Fruit fly (Drosophila melanogaster) whole organism, embryonic: Measurements from ENCODE around the gene Tti1.

Source experiments
- B-H2 ChIP-seq: fragments of 200-800 bp; sonication (Bioruptor generic); optimal IDR thresholded peaks from 2 replicates; lab custom pipeline; 2018; ENCODE audit warnings: missing biosample characterization, mild to moderate bottlenecking, missing genetic modification characterization
- BtbVII ChIP-seq: fragments of 200-800 bp; sonication (Bioruptor generic); optimal IDR thresholded peaks from 3 replicates; lab custom pipeline; 2017; ENCODE audit warnings: missing biosample characterization, mild to moderate bottlenecking, missing genetic modification characterization
- CG10543 ChIP-seq: fragments of 200-800 bp; sonication (Bioruptor generic); optimal IDR thresholded peaks from 3 replicates; lab custom pipeline; 2017; ENCODE audit warnings: missing biosample characterization, mild to moderate bottlenecking, missing genetic modification characterization, moderate library complexity
- CG11085 ChIP-seq: fragments of 200-800 bp; sonication (Bioruptor generic); IDR thresholded peaks from 2 replicates; pipeline ENCODE4 v1.3.6; 2022; ENCODE audit warnings: missing biosample characterization, missing genetic modification characterization
- CG11560 ChIP-seq: fragments of 200-800 bp; sonication (Bioruptor generic); IDR thresholded peaks from 3 replicates; pipeline ENCODE4 v1.3.6; 2022; ENCODE audit warnings: missing biosample characterization, missing genetic modification characterization
- CG14050 ChIP-seq: fragments of 200-800 bp; sonication (Bioruptor generic); IDR thresholded peaks from 3 replicates; pipeline ENCODE4 v1.3.6; 2022; ENCODE audit warnings: missing biosample characterization, missing genetic modification characterization
- CG14965 ChIP-seq: fragments of 200-800 bp; sonication (Bioruptor generic); optimal IDR thresholded peaks from 2 replicates; lab custom pipeline; 2016; ENCODE audit warnings: missing biosample characterization, missing genetic modification characterization, borderline replicate concordance
- CG15479 ChIP-seq: fragments of 200-800 bp; sonication (Bioruptor generic); optimal IDR thresholded peaks from 3 replicates; lab custom pipeline; 2019; ENCODE audit warnings: missing biosample characterization, mild to moderate bottlenecking, missing genetic modification characterization, moderate library complexity
- CG17612 ChIP-seq: fragments of 200-800 bp; sonication (Bioruptor generic); IDR thresholded peaks from 2 replicates; pipeline ENCODE4 v1.3.6; 2022; ENCODE audit warnings: missing biosample characterization, missing genetic modification characterization
- CG17829 ChIP-seq: fragments of 200-800 bp; optimal IDR thresholded peaks from 2 replicates; lab custom pipeline; 2019; ENCODE audit warnings: missing biosample characterization, mild to moderate bottlenecking, missing genetic modification characterization, moderate library complexity
- CG2889 ChIP-seq: fragments of 200-800 bp; sonication (Bioruptor generic); IDR thresholded peaks from 3 replicates; pipeline ENCODE4 v1.3.6; 2022; ENCODE audit warnings: missing biosample characterization, missing genetic modification characterization
- CG31224 ChIP-seq: fragments of 200-800 bp; sonication (Bioruptor generic); IDR thresholded peaks from 2 replicates; pipeline ENCODE4 v1.3.6; 2022; ENCODE audit warnings: missing biosample characterization, missing genetic modification characterization
- CG33213 ChIP-seq: fragments of 200-800 bp; sonication (Bioruptor generic); optimal IDR thresholded peaks from 3 replicates; lab custom pipeline; 2016; ENCODE audit warnings: missing biosample characterization, missing genetic modification characterization
- CG4404 ChIP-seq: fragments of 200-800 bp; sonication (Bioruptor generic); IDR thresholded peaks from 2 replicates; pipeline ENCODE4 v1.3.6; 2022; ENCODE audit warnings: missing biosample characterization, missing genetic modification characterization
- CG5245 ChIP-seq: fragments of 200-800 bp; sonication (Bioruptor generic); optimal IDR thresholded peaks from 3 replicates; lab custom pipeline; 2016; ENCODE audit warnings: missing biosample characterization, missing genetic modification characterization
- CG6272 ChIP-seq: fragments of 200-800 bp; sonication (Bioruptor generic); IDR thresholded peaks from 2 replicates; pipeline ENCODE4 v1.3.6; 2022; ENCODE audit warnings: missing biosample characterization, missing genetic modification characterization
- CG6683 ChIP-seq: fragments of 200-800 bp; sonication (Bioruptor generic); optimal IDR thresholded peaks from 2 replicates; lab custom pipeline; 2017; ENCODE audit warnings: missing biosample characterization, mild to moderate bottlenecking, missing genetic modification characterization, missing genetic modification reagents
- CG6813 ChIP-seq: fragments of 200-800 bp; sonication (Bioruptor generic); optimal IDR thresholded peaks from 2 replicates; lab custom pipeline; 2017; ENCODE audit warnings: missing biosample characterization, missing genetic modification characterization, mild to moderate bottlenecking, moderate library complexity, missing genetic modification reagents
- CG8478 ChIP-seq: fragments of >200 bp; optimal IDR thresholded peaks from 2 replicates; lab custom pipeline; 2018
- CG8944 ChIP-seq: fragments of 200-800 bp; sonication (Bioruptor generic); optimal IDR thresholded peaks from 3 replicates; lab custom pipeline; 2016; ENCODE audit warnings: missing biosample characterization, missing genetic modification characterization
- CG9876 ChIP-seq: fragments of 200-800 bp; sonication (Bioruptor generic); optimal IDR thresholded peaks from 2 replicates; lab custom pipeline; 2016; ENCODE audit warnings: missing biosample characterization, missing genetic modification characterization
- Chrac-16 ChIP-seq: fragments of 200-800 bp; sonication (Bioruptor generic); optimal IDR thresholded peaks from 3 replicates; lab custom pipeline; 2016; ENCODE audit warnings: missing biosample characterization, missing genetic modification characterization
- Dp ChIP-seq: fragments of 200-800 bp; sonication (Bioruptor generic); optimal IDR thresholded peaks from 2 replicates; lab custom pipeline; 2018; ENCODE audit warnings: missing biosample characterization, mild to moderate bottlenecking, missing genetic modification characterization, moderate library complexity
- Fer2 ChIP-seq: fragments of 200-800 bp; sonication (Bioruptor generic); optimal IDR thresholded peaks from 2 replicates; lab custom pipeline; 2018; ENCODE audit warnings: missing biosample characterization, mild to moderate bottlenecking, missing genetic modification characterization, moderate library complexity
- H15 ChIP-seq: fragments of 200-800 bp; sonication (Bioruptor generic); IDR thresholded peaks from 3 replicates; pipeline ENCODE4 v1.3.6; 2022; ENCODE audit warnings: missing biosample characterization, missing genetic modification characterization
- HmgD ChIP-seq: fragments of 200-800 bp; sonication (Bioruptor generic); optimal IDR thresholded peaks from 3 replicates; lab custom pipeline; 2016; ENCODE audit warnings: missing biosample characterization, missing genetic modification characterization
- Hmx ChIP-seq: fragments of 200-800 bp; sonication (Bioruptor generic); optimal IDR thresholded peaks from 2 replicates; lab custom pipeline; 2016; ENCODE audit warnings: missing biosample characterization, missing genetic modification characterization
- Hsf ChIP-seq: fragments of 200-800 bp; sonication (Bioruptor generic); optimal IDR thresholded peaks from 3 replicates; lab custom pipeline; 2016; ENCODE audit warnings: missing biosample characterization, missing genetic modification characterization
- Jarid2 ChIP-seq: fragments of 200-800 bp; sonication (Bioruptor generic); optimal IDR thresholded peaks from 3 replicates; lab custom pipeline; 2017; ENCODE audit warnings: mild to moderate bottlenecking, missing biosample characterization, missing genetic modification reagents, missing genetic modification characterization
- TFAM ChIP-seq: fragments of 200-800 bp; sonication (Bioruptor generic); optimal IDR thresholded peaks from 2 replicates; lab custom pipeline; 2017; ENCODE audit warnings: missing biosample characterization, missing genetic modification characterization, inconsistent platforms
- ara ChIP-seq: fragments of 200-800 bp; sonication (Bioruptor generic); IDR thresholded peaks from 2 replicates; pipeline ENCODE4 v1.3.6; 2022; ENCODE audit warnings: missing biosample characterization, missing genetic modification characterization
- ash1 ChIP-seq: fragments of 200-800 bp; sonication (Bioruptor generic); optimal IDR thresholded peaks from 2 replicates; lab custom pipeline; 2018; ENCODE audit warnings: missing biosample characterization, mild to moderate bottlenecking, missing genetic modification characterization
- cas ChIP-seq: fragments of 200-800 bp; sonication (Bioruptor generic); IDR thresholded peaks from 2 replicates; pipeline ENCODE4 v1.3.6; 2022; ENCODE audit warnings: missing biosample characterization, missing genetic modification characterization
- caup ChIP-seq: fragments of 200-800 bp; sonication (Bioruptor generic); optimal IDR thresholded peaks from 3 replicates; lab custom pipeline; 2017; ENCODE audit warnings: missing biosample characterization, mild to moderate bottlenecking, missing genetic modification characterization, moderate library complexity; ENCODE audit not compliant: severe bottlenecking
- dmrt99B ChIP-seq: fragments of 200-800 bp; sonication (Bioruptor generic); optimal IDR thresholded peaks from 2 replicates; lab custom pipeline; 2018; ENCODE audit warnings: missing biosample characterization, mild to moderate bottlenecking, missing genetic modification characterization, moderate library complexity
- dpn ChIP-seq, 2 experiments: fragments of 200-800 bp; sonication (Bioruptor generic); optimal IDR thresholded peaks; 3 replicates each; lab custom pipeline; 2016; ENCODE audit warnings: missing biosample characterization in 2 of 2, missing genetic modification characterization in 2 of 2
- gem ChIP-seq: fragments of 200-800 bp; sonication (Bioruptor generic); optimal IDR thresholded peaks from 2 replicates; lab custom pipeline; 2019; ENCODE audit warnings: missing biosample characterization, mild to moderate bottlenecking, missing genetic modification characterization, moderate library complexity
- grau ChIP-seq: fragments of 200-800 bp; optimal IDR thresholded peaks from 3 replicates; lab custom pipeline; 2019; ENCODE audit warnings: missing biosample characterization, mild to moderate bottlenecking, missing genetic modification characterization, moderate library complexity
- h ChIP-seq: fragments of >200 bp; optimal IDR thresholded peaks from 2 replicates; lab custom pipeline; 2017
- hb ChIP-seq: fragments of 200-800 bp; sonication (Bioruptor generic); IDR thresholded peaks from 3 replicates; pipeline ENCODE4 v1.3.6; 2022; ENCODE audit warnings: missing biosample characterization, missing genetic modification characterization; ENCODE audit not compliant: partially characterized antibody
- kah ChIP-seq: fragments of 200-800 bp; sonication (Bioruptor generic); optimal IDR thresholded peaks from 2 replicates; lab custom pipeline; 2018; ENCODE audit warnings: missing biosample characterization, mild to moderate bottlenecking, missing genetic modification characterization
- lmd ChIP-seq: fragments of 200-800 bp; sonication (Bioruptor generic); IDR thresholded peaks from 2 replicates; pipeline ENCODE4 v1.3.6; 2022; ENCODE audit warnings: missing biosample characterization, missing genetic modification characterization
- p53 ChIP-seq: fragments of 200-800 bp; sonication (Bioruptor generic); optimal IDR thresholded peaks from 2 replicates; lab custom pipeline; 2016; ENCODE audit warnings: missing biosample characterization, missing genetic modification characterization
- ranshi ChIP-seq: fragments of 200-800 bp; sonication (Bioruptor generic); IDR thresholded peaks from 2 replicates; pipeline ENCODE4 v1.3.6; 2022; ENCODE audit warnings: missing biosample characterization, missing genetic modification characterization
- sens ChIP-seq: fragments of 200-800 bp; sonication (Bioruptor generic); peaks from one replicate; lab custom pipeline; 2016; ENCODE audit warnings: missing biosample characterization, missing genetic modification characterization
- sens-2 ChIP-seq: fragments of 200-800 bp; sonication (Bioruptor generic); IDR thresholded peaks from 2 replicates; pipeline ENCODE4 v1.3.6; 2022; ENCODE audit warnings: missing biosample characterization, missing genetic modification characterization
- sob ChIP-seq: fragments of 200-800 bp; sonication (Bioruptor generic); IDR thresholded peaks from 2 replicates; pipeline ENCODE4 v1.3.6; 2022; ENCODE audit warnings: missing biosample characterization, missing genetic modification characterization
- trem ChIP-seq: fragments of 200-800 bp; optimal IDR thresholded peaks from 3 replicates; lab custom pipeline; 2019; ENCODE audit warnings: missing biosample characterization, mild to moderate bottlenecking, missing genetic modification characterization, moderate library complexity
- unc-4 ChIP-seq: fragments of 200-800 bp; sonication (Bioruptor generic); IDR thresholded peaks from 2 replicates; pipeline ENCODE4 v1.3.6; 2022; ENCODE audit warnings: missing biosample characterization, missing genetic modification characterization; ENCODE audit not compliant: partially characterized antibody
- wek ChIP-seq: fragments of 200-800 bp; sonication (Bioruptor generic); optimal IDR thresholded peaks from 3 replicates; lab custom pipeline; 2018; ENCODE audit warnings: missing biosample characterization, mild to moderate bottlenecking, missing genetic modification characterization, moderate library complexity

Tti1 gene

DNA sequence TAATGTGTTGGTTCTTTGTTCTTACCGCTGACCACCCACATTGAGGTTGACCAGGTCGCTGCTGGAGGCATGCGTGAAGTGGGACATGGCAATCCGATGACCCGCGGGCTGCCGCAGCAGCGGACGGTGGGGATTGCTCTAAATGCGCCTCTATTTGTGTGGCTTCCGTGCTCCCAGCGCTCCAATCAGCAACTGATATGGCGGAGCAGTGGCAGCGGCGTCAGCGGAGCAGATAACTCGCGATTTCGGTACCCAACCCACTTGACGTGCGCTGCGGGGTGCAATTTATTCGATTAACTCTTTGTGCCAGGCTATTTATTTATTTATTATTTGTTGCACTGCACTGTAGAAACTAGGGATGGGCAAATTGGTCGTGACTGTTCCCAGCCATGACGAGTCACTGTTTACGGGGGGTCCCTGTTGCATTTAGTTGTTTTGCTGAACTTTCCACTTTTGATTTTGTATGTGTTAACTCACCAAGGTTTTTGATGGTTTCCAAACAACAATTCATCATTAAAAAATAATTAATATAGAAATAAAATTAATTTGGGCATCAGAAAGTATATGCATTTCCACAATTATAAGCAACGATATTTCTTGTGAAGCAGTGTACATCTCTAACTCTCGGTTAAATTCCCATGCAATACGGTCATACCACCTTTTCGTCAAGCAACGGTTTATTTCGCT, 46.3 kb upstream of the Tti1 start, which contains the start of the genes CG9467 and CG8526 (continued):
- TF ChIP-seq B-H2 (GFP tag; lab: Kevin White, UChicago) (no peak), CG4404 (GFP tag; lab: Robert Waterston, UW) (peak; percentile 68), CG31224 (GFP tag; lab: Robert Waterston, UW) (0 out of 2 replicates have a peak, but pooled peaks have one; percentile 26), hb (GFP tag; lab: Robert Waterston, UW) (peak; percentile 70; the same call in 1 of the 3 replicates), Hmx (no peak), H15 (GFP tag; lab: Robert Waterston, UW) (peak; percentile 27; the same call in 1 of the 3 replicates), Dp (GFP tag; lab: Kevin White, UChicago) (peak; percentile 77), CG5245 (GFP tag; lab: Kevin White, UChicago) (peak; percentile 34), CG9876 (no peak), CG10543 (GFP tag; lab: Kevin White, UChicago) (peak; percentile 77), CG15479 (GFP tag; lab: Kevin White, UChicago) (no peak), Hsf (GFP tag; lab: Kevin White, UChicago) (peak; percentile 60), ara (0 out of 2 replicates have a peak, but pooled peaks have one; percentile 35), lmd (GFP tag; lab: Robert Waterston, UW) (peak; percentile 65), sob (GFP tag; lab: Robert Waterston, UW) (peak; percentile 53; the same call in 1 of the 2 replicates), Fer2 (tag; lab: Kevin White, UChicago) (peak; percentile 30), CG6683 (GFP tag; lab: Kevin White, UChicago) (no peak), grau (tag; lab: Kevin White, UChicago) (peak; percentile 77), CG6813 (GFP tag; lab: Kevin White, UChicago) (no peak), CG33213 (GFP tag; lab: Kevin White, UChicago) (peak; percentile 16), gem (tag; lab: Kevin White, UChicago) (no peak), CG17612 (GFP tag; lab: Robert Waterston, UW) (no peak), CG8944 (GFP tag; lab: Kevin White, UChicago) (peak; percentile 15), ranshi (peak; percentile 31; the same call in 1 of the 2 replicates), CG11560 (tag; lab: Robert Waterston, UW) (0 out of 3 replicates have a peak, but pooled peaks have one; percentile 43), CG2889 (GFP tag; lab: Robert Waterston, UW) (peak; percentile 69; the same call in 2 of the 3 replicates), trem (tag; lab: Kevin White, UChicago) (peak; percentile 79), h (lab: Kevin White, UChicago) (no peak), CG17829 (peak; percentile 78), p53 (no peak), sens-2 (GFP tag; lab: Robert Waterston, UW) (0 out of 2 replicates have a peak, but pooled peaks have one; percentile 9), CG11085 (GFP tag; lab: Robert Waterston, UW) (0 out of 2 replicates have a peak, but pooled peaks have one; percentile 52), HmgD (GFP tag; lab: Kevin White, UChicago) (no peak), wek (no peak), Chrac-16 (GFP tag; lab: Kevin White, UChicago) (peak; percentile 74), sens (GFP tag; lab: Kevin White, UChicago) (no peak), CG14050 (no peak), ash1 (no peak), TFAM (GFP tag; lab: Kevin White, UChicago) (no peak), dpn (GFP tag; optimal IDR thresholded peaks at IDR 0.05; lab: Kevin White, UChicago) (peak; percentile 52 to 71), CG8478 (no peak), BtbVII (GFP tag; lab: Kevin White, UChicago) (no peak), kah (GFP tag; lab: Kevin White, UChicago) (no peak), cas (GFP tag; lab: Robert Waterston, UW) (no peak), caup (GFP tag; lab: Kevin White, UChicago) (peak; percentile 49), CG6272 (peak; percentile 68), Jarid2 (GFP tag; lab: Kevin White, UChicago) (no peak), CG14965 (GFP tag; lab: Kevin White, UChicago) (no peak), dmrt99B (tag; lab: Kevin White, UChicago) (no peak), unc-4 (GFP tag; lab: Robert Waterston, UW) (peak; percentile 80)
